Worm (Caenorhabditis elegans) whole organism, early embryonic: Measurements from ENCODE around the gene Y51A2A.6.

Experiments
- ama-1 ChIP-seq: fragments of 150-350 bp; optimal IDR thresholded peaks from 2 replicates; lab custom pipeline; 2014
- hnd-1 ChIP-seq: sonication (generic microtip); optimal IDR thresholded peaks from 2 replicates; lab custom pipeline; 2016; ENCODE audit warnings: missing genetic modification characterization, missing compliant biosample characterization
- tra-4 ChIP-seq: sonication (generic microtip); optimal IDR thresholded peaks from 2 replicates; lab custom pipeline; 2017; ENCODE audit warnings: missing genetic modification characterization, missing compliant biosample characterization

- TF ChIP-seq ama-1 (lab: Kevin White, UChicago) (no peak), tra-4 (tag; lab: Kevin White, UChicago) (no peak), hnd-1 (tag; lab: Kevin White, UChicago) (no peak)
Measured at ce11 chrV:18339807-18340206, 37.3 kb downstream of the Y51A2A.6 start, which contains the start of gene C08E8.10.
